Fruit fly (Drosophila melanogaster): ENCODE data around the gene Naa30A.

The Naa30A gene

DNA sequence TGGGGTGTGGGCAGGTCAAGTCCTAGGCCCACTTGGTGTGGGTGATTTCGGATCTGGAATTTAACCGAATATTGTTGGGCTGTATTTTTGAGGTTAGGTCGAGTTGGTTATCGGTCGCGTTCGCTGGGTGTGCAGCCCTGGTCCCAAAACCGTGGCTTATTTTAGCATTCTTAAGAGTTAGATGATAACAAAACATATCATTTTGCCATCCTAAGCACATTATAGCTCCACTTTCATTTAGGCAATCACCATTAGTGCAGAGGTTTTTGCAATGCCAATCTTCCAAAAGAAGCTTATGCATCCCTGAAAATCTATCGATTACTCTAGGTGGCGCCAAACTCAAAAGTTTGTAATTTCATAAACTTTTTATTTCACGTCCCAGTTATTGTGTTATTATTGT, 7.3 kb downstream of the Naa30A start, which contains the start of gene MTPAP (continued):
- no peak for TF ChIP-seq CG42726 (GFP tag; IDR thresholded peaks at IDR 0.05; ENCODE audit: partially characterized antibody)
- no peak for TF ChIP-seq CG17328 (GFP tag; IDR thresholded peaks at IDR 0.05)
- no peak for TF ChIP-seq slbo (GFP tag; IDR thresholded peaks at IDR 0.05)
- no peak for TF ChIP-seq oc (tag; optimal IDR thresholded peaks at IDR 0.05)
- peak; percentile 42; the same call in 1 of the 3 replicates for TF ChIP-seq Doc3 (GFP tag; IDR thresholded peaks at IDR 0.05; ENCODE audit: partially characterized antibody)
- peak; percentile 25 for TF ChIP-seq gro (GFP tag; optimal IDR thresholded peaks at IDR 0.05)
- TF ChIP-seq CG10321 (GFP tag; IDR thresholded peaks at IDR 0.05) = no peak
- TF ChIP-seq BtbVII (GFP tag; optimal IDR thresholded peaks at IDR 0.05) = no peak
- peak; percentile 2 for TF ChIP-seq pb (GFP tag; optimal IDR thresholded peaks at IDR 0.05)
- peak; percentile 12 for TF ChIP-seq gfzf (GFP tag; optimal IDR thresholded peaks at IDR 0.05)
- no peak for TF ChIP-seq Mrtf (GFP tag; IDR thresholded peaks at IDR 0.05)
- no peak for TF ChIP-seq hth (optimal IDR thresholded peaks at IDR 0.05)
- TF ChIP-seq wor (GFP tag; IDR thresholded peaks at IDR 0.05) = no peak
- TF ChIP-seq CG17568 (GFP tag; optimal IDR thresholded peaks at IDR 0.05) = no peak
- no peak for TF ChIP-seq cato (GFP tag; optimal IDR thresholded peaks at IDR 0.05; ENCODE audit: borderline replicate concordance)
- no peak for TF ChIP-seq CG16815 (GFP tag; optimal IDR thresholded peaks at IDR 0.05)
- TF ChIP-seq Dll (GFP tag; IDR thresholded peaks at IDR 0.05; ENCODE audit: partially characterized antibody) = peak; percentile 66
- TF ChIP-seq CG3847 (GFP tag; IDR thresholded peaks at IDR 0.05) = no peak
- no peak for TF ChIP-seq Side (GFP tag; optimal IDR thresholded peaks at IDR 0.05)
- no peak for TF ChIP-seq CG10274 (GFP tag; optimal IDR thresholded peaks at IDR 0.05)
- no peak for TF ChIP-seq salm (tag; optimal IDR thresholded peaks at IDR 0.05)
- TF ChIP-seq emc (GFP tag; optimal IDR thresholded peaks at IDR 0.05) = no peak
- no peak for TF ChIP-seq CG32772 (GFP tag; IDR thresholded peaks at IDR 0.05)
- no peak for TF ChIP-seq CG3407 (GFP tag; optimal IDR thresholded peaks at IDR 0.05)
- TF ChIP-seq CG8944 (GFP tag; optimal IDR thresholded peaks at IDR 0.05) = peak; percentile 11
- peak; percentile 79 for TF ChIP-seq HLH4C (GFP tag; IDR thresholded peaks at IDR 0.05; ENCODE audit: partially characterized antibody)
- peak; percentile 4 for TF ChIP-seq ems (GFP tag; optimal IDR thresholded peaks at IDR 0.05)
- TF ChIP-seq CG5953 (GFP tag; IDR thresholded peaks at IDR 0.05) = no peak
- TF ChIP-seq gt (GFP tag; IDR thresholded peaks at IDR 0.05) = no peak
- TF ChIP-seq CG1024 (GFP tag; IDR thresholded peaks at IDR 0.05) = no peak
- TF ChIP-seq exex (tag; optimal IDR thresholded peaks at IDR 0.05) = no peak
- no peak for TF ChIP-seq CG1602 (GFP tag; optimal IDR thresholded peaks at IDR 0.05)
- no peak for TF ChIP-seq CG4707 (GFP tag; optimal IDR thresholded peaks at IDR 0.05)
- no peak for TF ChIP-seq Sox100B (GFP tag; optimal IDR thresholded peaks at IDR 0.05)
- no peak for TF ChIP-seq zen2 (GFP tag; IDR thresholded peaks at IDR 0.05; ENCODE audit: partially characterized antibody)
- no peak for TF ChIP-seq peb (GFP tag; IDR thresholded peaks at IDR 0.05)
- no peak for TF ChIP-seq CG10654 (GFP tag; optimal IDR thresholded peaks at IDR 0.05)
- no peak for TF ChIP-seq Gug (GFP tag; IDR thresholded peaks at IDR 0.05)
- peak; percentile 20 for TF ChIP-seq stwl (tag; optimal IDR thresholded peaks at IDR 0.05)
- no peak for TF ChIP-seq CG13624 (GFP tag; optimal IDR thresholded peaks at IDR 0.05)
- TF ChIP-seq pfk (GFP tag; optimal IDR thresholded peaks at IDR 0.05) = no peak
- no peak for TF ChIP-seq pan (optimal IDR thresholded peaks at IDR 0.05)
- no peak for TF ChIP-seq pan (GFP tag; optimal IDR thresholded peaks at IDR 0.05 in 1 of 2, IDR thresholded peaks at IDR 0.05 in 1 of 2)
- no peak for TF ChIP-seq prd (optimal IDR thresholded peaks at IDR 0.05)
- no peak for TF ChIP-seq prd (GFP tag; IDR thresholded peaks at IDR 0.05)
- TF ChIP-seq CG6813 (GFP tag; optimal IDR thresholded peaks at IDR 0.05) = no peak
- no peak for TF ChIP-seq CG15073 (GFP tag; optimal IDR thresholded peaks at IDR 0.05)
- TF ChIP-seq mld (GFP tag; IDR thresholded peaks at IDR 0.05; ENCODE audit: partially characterized antibody) = no peak
- TF ChIP-seq twi (tag; optimal IDR thresholded peaks at IDR 0.05) = no peak
- peak; percentile 70 for TF ChIP-seq Scr (GFP tag; IDR thresholded peaks at IDR 0.05; ENCODE audit: partially characterized antibody)
- no peak for TF ChIP-seq CG2889 (GFP tag; IDR thresholded peaks at IDR 0.05)
- TF ChIP-seq NfI (GFP tag; optimal IDR thresholded peaks at IDR 0.05) = no peak

All from whole organism, embryonic.